Worm (Caenorhabditis elegans) whole organism, L1 larva: ENCODE data around the gene ptr-20.

Experiments
- nhr-237 ChIP-seq: fragments of 150-350 bp; optimal IDR thresholded peaks from 2 replicates; lab custom pipeline; 2014; ENCODE audit warnings: missing biosample characterization, missing genetic modification characterization
- zag-1 ChIP-seq: fragments of 150-350 bp; optimal IDR thresholded peaks from 2 replicates; lab custom pipeline; 2014; ENCODE audit warnings: missing biosample characterization, missing genetic modification characterization

DNA sequence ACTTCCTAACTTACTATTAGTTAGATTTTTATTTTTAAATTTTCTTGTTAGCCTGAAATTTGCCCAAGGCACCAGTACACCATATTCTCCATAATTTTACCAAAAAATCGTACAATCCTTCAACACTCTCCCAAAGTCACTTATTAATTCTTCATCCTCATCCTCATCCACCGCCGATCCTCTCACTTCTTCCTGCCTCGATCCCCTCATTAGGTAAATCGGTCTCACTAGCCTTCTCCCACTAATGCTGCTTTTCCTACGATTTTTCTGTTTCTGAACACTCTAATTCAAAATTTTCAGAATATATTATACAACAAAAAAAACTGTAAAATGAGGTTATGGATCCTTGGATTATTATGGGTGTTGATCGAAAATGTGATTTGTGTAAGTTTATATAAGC, 22.1 kb upstream of the ptr-20 start, which contains the start of gene Y53F4B.25:
- TF ChIP-seq nhr-237 (no peak), zag-1 (tag; lab: Kevin White, UChicago) (no peak)
